Worm (Caenorhabditis elegans) whole organism, L4 larva: ENCODE data around the gene dagl-2.
A peak's percentile ranks its signal among the peaks of the same experiment; 100 is the strongest.

Experiments used
- F26F4.8 ChIP-seq: fragments of 200-800 bp; sonication (Bioruptor generic); conservative IDR thresholded peaks from 2 replicates; pipeline ENCODE4 v1.3.6; 2022; ENCODE audit warnings: missing genetic modification characterization, missing compliant biosample characterization
- Y48G9A.11 ChIP-seq: fragments of 200-800 bp; sonication (Bioruptor generic); IDR thresholded peaks from 2 replicates; pipeline ENCODE4 v1.3.6; 2022; ENCODE audit warnings: missing genetic modification reagents, missing genetic modification characterization, missing compliant biosample characterization
- Y75B8A.6 ChIP-seq: fragments of 200-800 bp; sonication (Bioruptor generic); IDR thresholded peaks from 2 replicates; pipeline ENCODE4 v1.3.6; 2022; ENCODE audit warnings: missing genetic modification reagents, missing genetic modification characterization, missing compliant biosample characterization
- ZK546.5 ChIP-seq, 2 experiments: sonication (generic microtip); optimal IDR thresholded peaks; 2 replicates each; lab custom pipeline; 2017; ENCODE audit warnings: missing biosample characterization in 2 of 2, missing genetic modification characterization in 2 of 2
- ceh-62 ChIP-seq: sonication (generic microtip); optimal IDR thresholded peaks from 2 replicates; lab custom pipeline; 2017; ENCODE audit warnings: missing biosample characterization, missing genetic modification characterization
- ceh-82 ChIP-seq: sonication (generic microtip); optimal IDR thresholded peaks from 2 replicates; lab custom pipeline; 2017; ENCODE audit warnings: missing biosample characterization, missing genetic modification characterization
- cey-2 ChIP-seq: sonication (generic microtip); optimal IDR thresholded peaks from 3 replicates; lab custom pipeline; 2017; ENCODE audit warnings: missing genetic modification characterization, mild to moderate bottlenecking, missing compliant biosample characterization, antibody characterized with exemption, borderline replicate concordance; ENCODE audit not compliant: insufficient read depth
- fkh-10 ChIP-seq: fragments of 150-350 bp; optimal IDR thresholded peaks from 2 replicates; lab custom pipeline; 2014; ENCODE audit warnings: missing biosample characterization, missing genetic modification reagents, missing genetic modification characterization
- hif-1 ChIP-seq, 2 experiments: sonication (generic microtip); optimal IDR thresholded peaks; 2 replicates each; lab custom pipeline; 2016 to 2017; ENCODE audit warnings: missing compliant biosample characterization in 2 of 2, missing genetic modification characterization in 2 of 2, missing genetic modification reagents in 2 of 2, missing genotype in 2 of 2, mild to moderate bottlenecking in 1 of 2
- hlh-11 ChIP-seq: fragments of 200-800 bp; sonication (Bioruptor generic); optimal IDR thresholded peaks from 2 replicates; lab custom pipeline; 2018; ENCODE audit warnings: mild to moderate bottlenecking, missing genetic modification characterization, missing compliant biosample characterization
- hlh-30 ChIP-seq: sonication (generic microtip); optimal IDR thresholded peaks from 2 replicates; lab custom pipeline; 2017; ENCODE audit warnings: antibody characterized with exemption, mild to moderate bottlenecking, missing genetic modification characterization, missing compliant biosample characterization; ENCODE audit not compliant: insufficient read depth
- hmg-1.1 ChIP-seq: fragments of 200-800 bp; sonication (Bioruptor generic); IDR thresholded peaks from 2 replicates; pipeline ENCODE4 v1.3.6; 2022; ENCODE audit warnings: missing genetic modification reagents, missing genetic modification characterization, missing compliant biosample characterization
- jun-1 ChIP-seq: fragments of 150-350 bp; optimal IDR thresholded peaks from 2 replicates; lab custom pipeline; 2014; ENCODE audit warnings: missing biosample characterization, missing genetic modification reagents, missing genetic modification characterization
- lin-15B ChIP-seq: fragments of 150-350 bp; sonication (generic microtip); optimal IDR thresholded peaks from 3 replicates; lab custom pipeline; 2014; ENCODE audit warnings: missing biosample characterization, missing genetic modification characterization
- madf-9 ChIP-seq: fragments of 200-800 bp; sonication (Bioruptor generic); conservative IDR thresholded peaks from 2 replicates; pipeline ENCODE4 v1.3.6; 2022; ENCODE audit warnings: missing genetic modification reagents, missing genetic modification characterization, missing compliant biosample characterization
- mdl-1 ChIP-seq, 2 experiments: fragments of 150-350 bp in 1 of 2; sonication (generic microtip) in 1 of 2; optimal IDR thresholded peaks; 2 replicates each; lab custom pipeline; 2014 to 2017; ENCODE audit warnings: missing biosample characterization in 2 of 2, missing genetic modification characterization in 2 of 2
- mes-2 ChIP-seq: sonication (generic microtip); optimal IDR thresholded peaks from 2 replicates; lab custom pipeline; 2016; ENCODE audit warnings: missing genotype, mild to moderate bottlenecking, missing genetic modification characterization, missing compliant biosample characterization; ENCODE audit not compliant: poor library complexity, severe bottlenecking
- mxl-3 ChIP-seq: fragments of 200-800 bp; sonication (Bioruptor generic); optimal IDR thresholded peaks from 2 replicates; lab custom pipeline; 2018; ENCODE audit warnings: mild to moderate bottlenecking, missing genetic modification characterization, missing compliant biosample characterization
- nhr-10 ChIP-seq: fragments of 150-350 bp; optimal IDR thresholded peaks from 2 replicates; lab custom pipeline; 2014; ENCODE audit warnings: missing biosample characterization, missing genetic modification characterization
- nhr-102 ChIP-seq: sonication (generic microtip); optimal IDR thresholded peaks from 2 replicates; lab custom pipeline; 2016; ENCODE audit warnings: mild to moderate bottlenecking, missing genetic modification characterization, moderate library complexity, missing compliant biosample characterization
- nhr-11 ChIP-seq: fragments of 150-350 bp; optimal IDR thresholded peaks from 2 replicates; lab custom pipeline; 2014; ENCODE audit warnings: missing biosample characterization, missing genetic modification characterization
- nhr-111 ChIP-seq: fragments of 200-800 bp; sonication (Bioruptor generic); optimal IDR thresholded peaks from 2 replicates; lab custom pipeline; 2018; ENCODE audit warnings: mild to moderate bottlenecking, missing genetic modification characterization, missing compliant biosample characterization
- nhr-28 ChIP-seq: fragments of 150-350 bp; optimal IDR thresholded peaks from 2 replicates; lab custom pipeline; 2014; ENCODE audit warnings: missing biosample characterization, missing genetic modification characterization
- nhr-42 ChIP-seq: fragments of 200-800 bp; sonication (Bioruptor generic); IDR thresholded peaks from 2 replicates; pipeline ENCODE4 v1.3.6; 2022; ENCODE audit warnings: missing genetic modification characterization, missing compliant biosample characterization
- nhr-48 ChIP-seq: sonication (generic microtip); optimal IDR thresholded peaks from 2 replicates; lab custom pipeline; 2016; ENCODE audit warnings: mild to moderate bottlenecking, missing genetic modification characterization, missing compliant biosample characterization
- nhr-77 ChIP-seq: fragments of 150-350 bp; optimal IDR thresholded peaks from 2 replicates; lab custom pipeline; 2014; ENCODE audit warnings: missing biosample characterization, missing genetic modification characterization
- php-3 ChIP-seq: fragments of 200-800 bp; sonication (Bioruptor generic); IDR thresholded peaks from 2 replicates; pipeline ENCODE4 v1.3.6; 2022; ENCODE audit warnings: missing genetic modification reagents, missing genetic modification characterization, missing compliant biosample characterization
- skn-1 ChIP-seq: fragments of 150-350 bp; optimal IDR thresholded peaks from 2 replicates; lab custom pipeline; 2014; ENCODE audit warnings: missing biosample characterization, missing genetic modification characterization
- snpc-4 ChIP-seq: fragments of 150-350 bp; optimal IDR thresholded peaks from 2 replicates; lab custom pipeline; 2014; ENCODE audit warnings: missing biosample characterization, missing genetic modification characterization
- unc-39 ChIP-seq: sonication (generic microtip); optimal IDR thresholded peaks from 2 replicates; lab custom pipeline; 2017; ENCODE audit warnings: missing biosample characterization, missing genetic modification characterization
- unc-62 ChIP-seq, 3 experiments: fragments of 150-350 bp in 1 of 3; sonication (generic microtip); optimal IDR thresholded peaks in 2 of 3; peaks in 1 of 3; 1 replicate in 1 of 3; 2 replicates in 2 of 3; lab custom pipeline; 2014 to 2017; ENCODE audit warnings: missing biosample characterization in 3 of 3, missing genetic modification characterization in 3 of 3, missing genetic modification reagents in 3 of 3, missing genotype in 1 of 3
- vab-7 ChIP-seq: fragments of 200-800 bp; sonication (Bioruptor generic); IDR thresholded peaks from 2 replicates; pipeline ENCODE4 v1.3.6; 2022; ENCODE audit warnings: missing genetic modification reagents, missing genetic modification characterization, missing compliant biosample characterization
- ztf-7 ChIP-seq: fragments of 150-350 bp; optimal IDR thresholded peaks from 2 replicates; lab custom pipeline; 2014; ENCODE audit warnings: missing biosample characterization, missing genetic modification characterization

The dagl-2 gene

ce11 chrIII:762508-762907 is 20.6 kb downstream of the dagl-2 start:
- TF ChIP-seq fkh-10 (GFP tag; lab: Kevin White, UChicago) (no peak), jun-1 (tag; lab: Kevin White, UChicago) (no peak), hlh-11 (no peak), vab-7 (no peak), snpc-4 (tag; lab: Kevin White, UChicago) (no peak), nhr-111 (GFP tag; lab: Kevin White, UChicago) (no peak), ZK546.5 (tag; optimal IDR thresholded peaks at IDR 0.05; lab: Kevin White, UChicago) (no peak)

ce11 chrIII:761476-761875 is 21.6 kb downstream of the dagl-2 start, which contains the start of gene nlp-52:
Gene nlp-52, plus strand, starts transcription at chrIII:761776.
- TF ChIP-seq madf-9 (GFP tag; lab: Robert Waterston, UW) = no peak
- TF ChIP-seq ztf-7 = no peak
- no peak for TF ChIP-seq cey-2 (tag; lab: Kevin White, UChicago)
- no peak for TF ChIP-seq Y75B8A.6 (GFP tag; lab: Robert Waterston, UW)
- no peak for TF ChIP-seq nhr-77 (tag; lab: Kevin White, UChicago)
- no peak for TF ChIP-seq nhr-102
- no peak for TF ChIP-seq ZK546.5 (tag; optimal IDR thresholded peaks at IDR 0.05; lab: Kevin White, UChicago)
- no peak for TF ChIP-seq nhr-10 (tag; lab: Kevin White, UChicago)
- no peak for TF ChIP-seq php-3 (GFP tag; lab: Robert Waterston, UW)

ce11 chrIII:759675-760074 is 23.4 kb downstream of the dagl-2 start:
- TF ChIP-seq nhr-28 (tag; lab: Kevin White, UChicago) (no peak), skn-1 (tag; lab: Kevin White, UChicago) (no peak), ceh-62 (tag; lab: Kevin White, UChicago) (no peak), lin-15B (tag; lab: Kevin White, UChicago) (no peak), hlh-11 (peak; percentile 58), mxl-3 (GFP tag; lab: Kevin White, UChicago) (peak; percentile 8), nhr-48 (tag; lab: Kevin White, UChicago) (peak; percentile 75), hlh-30 (tag; lab: Kevin White, UChicago) (peak; percentile 46), mdl-1 (tag; optimal IDR thresholded peaks at IDR 0.05; lab: Kevin White, UChicago) (peak in 1 of 2 experiments; percentile 36), nhr-42 (GFP tag; lab: Robert Waterston, UW) (no peak), nhr-11 (tag; lab: Kevin White, UChicago) (no peak), Y48G9A.11 (GFP tag; lab: Robert Waterston, UW) (0 out of 2 replicates have a peak, but pooled peaks have one; percentile 10), F26F4.8 (GFP tag; lab: Robert Waterston, UW) (no peak), nhr-10 (tag; lab: Kevin White, UChicago) (no peak), hif-1 (tag; optimal IDR thresholded peaks at IDR 0.05; lab: Kevin White, UChicago) (no peak)

ce11 chrIII:757981-758380 is 25.1 kb downstream of the dagl-2 start, which contains the start of gene T17H7.7:
Gene T17H7.7, minus strand, starts transcription at chrIII:758081.
- TF ChIP-seq mes-2 (tag; lab: Kevin White, UChicago) = no peak
- peak in 1 of 2 experiments; percentile 1 for TF ChIP-seq unc-62 (GFP tag; optimal IDR thresholded peaks at IDR 0.05 in 1 of 2; lab: Kevin White, UChicago)
- TF ChIP-seq unc-62 (tag; optimal IDR thresholded peaks at IDR 0.05; lab: Kevin White, UChicago) = no peak
- TF ChIP-seq unc-39 (tag; lab: Kevin White, UChicago) = no peak
- no peak for TF ChIP-seq hmg-1.1 (GFP tag; lab: Robert Waterston, UW)
- no peak for TF ChIP-seq ceh-82 (tag; lab: Kevin White, UChicago)
- no peak for TF ChIP-seq Y75B8A.6 (GFP tag; lab: Robert Waterston, UW)
- TF ChIP-seq, all 104 proteins: peak for 1
